Worm (Caenorhabditis elegans): ENCODE measurements around the gene mrps-17.

Gene mrps-17

DNA sequence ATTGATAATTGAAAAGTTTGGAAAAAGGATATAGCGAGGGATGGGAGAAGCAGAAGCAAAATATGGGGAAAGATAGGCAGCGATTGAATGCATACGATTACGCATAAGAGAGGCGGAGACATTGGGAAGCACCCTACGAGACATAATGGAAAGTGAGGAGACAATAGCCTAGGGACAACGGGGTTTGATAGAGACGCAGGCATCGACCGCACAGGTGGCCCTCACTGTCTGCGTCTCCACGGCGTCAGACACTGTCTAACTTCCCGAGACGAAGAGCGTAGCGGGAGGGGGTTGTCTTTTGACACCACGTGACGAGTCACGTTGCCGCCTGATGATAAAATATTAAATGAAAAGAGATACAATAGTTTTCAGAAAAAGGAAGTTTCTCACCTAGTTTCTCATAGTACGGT is 10.6 kb downstream of the mrps-17 start (continued):
- peak; percentile 44 for TF ChIP-seq nhr-129 (tag; optimal IDR thresholded peaks at IDR 0.05)

ce11 chrIII:6420201-6420600 is 11.4 kb downstream of the mrps-17 start:
- TF ChIP-seq sma-9 (GFP tag; optimal IDR thresholded peaks at IDR 0.05) (peak; percentile 3), sma-9 (tag; optimal IDR thresholded peaks at IDR 0.05) (no peak), ztf-1 (GFP tag; conservative IDR thresholded peaks at IDR 0.05) (no peak), nhr-129 (tag; optimal IDR thresholded peaks at IDR 0.05) (peak; percentile 11), nhr-10 (tag; optimal IDR thresholded peaks at IDR 0.05) (no peak), nhr-25 (tag; optimal IDR thresholded peaks at IDR 0.05) (peak; percentile 18), fos-1 (tag; optimal IDR thresholded peaks at IDR 0.05) (peak; percentile 2), crh-2 (tag; optimal IDR thresholded peaks at IDR 0.05) (peak; percentile 26), peb-1 (tag; optimal IDR thresholded peaks at IDR 0.05) (no peak), mdl-1 (tag; optimal IDR thresholded peaks at IDR 0.05) (peak in 1 of 2 experiments; percentile 20)

DNA sequence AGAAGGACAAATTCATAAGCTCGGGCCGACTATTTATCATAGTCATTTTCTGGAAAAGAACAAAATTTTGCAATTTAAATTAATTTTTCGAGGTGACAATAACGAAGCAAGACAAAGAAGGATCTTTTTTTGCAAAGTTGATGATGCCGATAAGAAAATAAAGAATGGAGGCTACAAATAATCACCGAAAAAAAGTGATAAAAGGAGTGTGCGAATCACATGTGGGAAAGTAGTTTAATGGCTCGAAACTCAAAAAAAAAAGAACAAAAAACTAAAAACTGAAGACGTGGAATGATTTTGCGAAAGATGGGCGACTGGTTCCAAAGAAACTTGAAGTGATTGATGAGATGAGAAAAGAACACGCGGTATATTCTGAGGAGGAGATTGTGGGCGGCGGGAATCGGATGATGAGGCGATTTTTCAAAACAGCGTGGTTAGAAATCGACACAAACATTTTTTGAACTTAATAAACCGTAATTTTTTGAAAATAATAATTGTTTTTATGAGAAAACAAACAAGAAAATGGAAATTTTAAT is 12.1 kb downstream of the mrps-17 start, which contains the start of gene atgl-1:
Gene atgl-1 (minus strand): TSS at position 51 of the 536 bp plus-strand sequence.
- TF ChIP-seq ceh-16 (tag; optimal IDR thresholded peaks at IDR 0.05) (no peak), gmeb-1 (tag; optimal IDR thresholded peaks at IDR 0.05) (no peak), nhr-129 (tag; optimal IDR thresholded peaks at IDR 0.05) (no peak), fos-1 (tag; optimal IDR thresholded peaks at IDR 0.05) (peak; percentile 17), lin-13 (GFP tag; optimal IDR thresholded peaks at IDR 0.05) (no peak), ztf-4 (tag; optimal IDR thresholded peaks at IDR 0.05) (no peak), mdl-1 (tag; optimal IDR thresholded peaks at IDR 0.05) (peak in 1 of 2 experiments; percentile 19), nhr-11 (tag; optimal IDR thresholded peaks at IDR 0.05) (no peak), unc-62 (GFP tag; optimal IDR thresholded peaks at IDR 0.05) (no peak), nhr-21 (tag; optimal IDR thresholded peaks at IDR 0.05) (peak; percentile 11), ztf-1 (GFP tag; conservative IDR thresholded peaks at IDR 0.05) (no peak), nhr-77 (tag; optimal IDR thresholded peaks at IDR 0.05) (no peak), ceh-82 (tag; optimal IDR thresholded peaks at IDR 0.05) (no peak), nhr-25 (tag; optimal IDR thresholded peaks at IDR 0.05) (peak; percentile 24), ama-1 (optimal IDR thresholded peaks at IDR 0.05) (peak; percentile 48), skn-1 (tag; optimal IDR thresholded peaks at IDR 0.05) (no peak), aly-2 (tag; optimal IDR thresholded peaks at IDR 0.05) (no peak), crh-2 (tag; optimal IDR thresholded peaks at IDR 0.05) (peak; percentile 4), F13H6.1 (tag; optimal IDR thresholded peaks at IDR 0.05) (no peak), R02D3.7 (tag; optimal IDR thresholded peaks at IDR 0.05) (no peak), lin-11 (tag; optimal IDR thresholded peaks at IDR 0.05) (no peak)

ce11 chrIII:6418254-6418653 is 13.3 kb downstream of the mrps-17 start:
- no peak for TF ChIP-seq elt-3 (tag; optimal IDR thresholded peaks at IDR 0.05)
- TF ChIP-seq peb-1 (tag; optimal IDR thresholded peaks at IDR 0.05): no peak
- no peak for TF ChIP-seq lin-13 (GFP tag; optimal IDR thresholded peaks at IDR 0.05)
- TF ChIP-seq egl-27 (tag; optimal IDR thresholded peaks at IDR 0.05): no peak
- no peak for TF ChIP-seq mbf-1 (tag; optimal IDR thresholded peaks at IDR 0.05)
- no peak for TF ChIP-seq lin-39 (tag; optimal IDR thresholded peaks at IDR 0.05)
- TF ChIP-seq elt-1 (tag; optimal IDR thresholded peaks at IDR 0.05): no peak
- TF ChIP-seq lin-11 (tag; optimal IDR thresholded peaks at IDR 0.05): no peak
- TF ChIP-seq unc-62 (GFP tag; optimal IDR thresholded peaks at IDR 0.05): no peak
- no peak for TF ChIP-seq nhr-25 (tag; optimal IDR thresholded peaks at IDR 0.05)
- TF ChIP-seq ZK546.5 (tag; optimal IDR thresholded peaks at IDR 0.05): no peak
- no peak for TF ChIP-seq nhr-129 (tag; optimal IDR thresholded peaks at IDR 0.05)
- TF ChIP-seq Y55F3AM.14 (GFP tag; optimal IDR thresholded peaks at IDR 0.05): no peak
- no peak for TF ChIP-seq sem-4 (tag; optimal IDR thresholded peaks at IDR 0.05)
- TF ChIP-seq sma-9 (GFP tag; optimal IDR thresholded peaks at IDR 0.05): no peak
- no peak for TF ChIP-seq sma-9 (tag; optimal IDR thresholded peaks at IDR 0.05)

ce11 chrIII:6415306-6415973 is 16.2 kb downstream of the mrps-17 start, which contains the start of gene nas-4:
nas-4 (minus strand) TSS chrIII:6415656.
- TF ChIP-seq unc-55 (GFP tag; optimal IDR thresholded peaks at IDR 0.05) (peak; percentile 7), gmeb-1 (tag; optimal IDR thresholded peaks at IDR 0.05) (no peak), crh-2 (tag; optimal IDR thresholded peaks at IDR 0.05) (peak; percentile 36), R02D3.7 (tag; optimal IDR thresholded peaks at IDR 0.05) (no peak), nhr-237 (tag; optimal IDR thresholded peaks at IDR 0.05) (no peak), mbf-1 (tag; optimal IDR thresholded peaks at IDR 0.05) (no peak), nhr-11 (tag; optimal IDR thresholded peaks at IDR 0.05) (no peak), ama-1 (optimal IDR thresholded peaks at IDR 0.05) (peak; percentile 69), Y55F3AM.14 (GFP tag; optimal IDR thresholded peaks at IDR 0.05) (peak; percentile 35), unc-39 (tag; optimal IDR thresholded peaks at IDR 0.05) (no peak), nhr-21 (tag; optimal IDR thresholded peaks at IDR 0.05) (peak; percentile 17), elt-3 (tag; optimal IDR thresholded peaks at IDR 0.05) (no peak), unc-62 (GFP tag; optimal IDR thresholded peaks at IDR 0.05) (no peak), nhr-25 (tag; optimal IDR thresholded peaks at IDR 0.05) (peak; percentile 27), egl-27 (tag; optimal IDR thresholded peaks at IDR 0.05) (no peak), elt-1 (tag; optimal IDR thresholded peaks at IDR 0.05) (no peak), lin-39 (tag; optimal IDR thresholded peaks at IDR 0.05) (no peak), ceh-16 (tag; optimal IDR thresholded peaks at IDR 0.05) (no peak), F13H6.1 (tag; optimal IDR thresholded peaks at IDR 0.05) (no peak), nhr-6 (tag; optimal IDR thresholded peaks at IDR 0.05) (peak; percentile 14), mab-5 (tag; optimal IDR thresholded peaks at IDR 0.05) (no peak), dmd-4 (tag; optimal IDR thresholded peaks at IDR 0.05) (no peak), ztf-1 (GFP tag; conservative IDR thresholded peaks at IDR 0.05) (no peak), ztf-11 (tag; optimal IDR thresholded peaks at IDR 0.05) (no peak), peb-1 (tag; optimal IDR thresholded peaks at IDR 0.05) (no peak), blmp-1 (tag; optimal IDR thresholded peaks at IDR 0.05; ENCODE audit: insufficient read depth) (peak; percentile 3)
